Worm (Caenorhabditis elegans): ENCODE data around the gene sul-2.

DNA sequence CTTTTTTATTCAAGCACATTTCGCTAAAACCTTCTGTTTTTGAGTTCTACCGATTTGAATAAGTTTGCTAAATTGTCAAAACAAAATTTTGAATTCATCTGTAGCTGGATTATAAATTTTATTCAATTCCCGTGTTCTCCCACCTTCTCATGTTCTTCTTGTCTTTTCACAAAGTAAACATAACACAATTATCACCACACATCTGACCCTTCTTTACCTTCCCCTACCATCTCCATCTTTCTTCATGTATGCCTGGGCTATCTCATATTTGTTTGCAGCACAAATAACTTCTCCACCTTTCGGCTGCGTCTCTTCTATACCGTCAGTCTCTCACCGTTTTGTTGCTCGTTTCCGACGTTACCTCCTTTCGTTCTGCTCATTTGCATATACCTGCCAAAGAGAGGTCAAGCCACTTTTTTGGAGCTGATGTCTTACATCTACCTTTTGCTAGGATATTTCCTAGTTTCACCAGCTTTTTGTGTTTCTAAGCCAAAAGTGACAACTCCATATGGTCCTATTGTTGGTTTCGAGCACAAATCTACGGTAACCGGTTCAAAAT is 45.6 kb downstream of the sul-2 start, which contains the start of gene cest-17:
- TF ChIP-seq him-1 (tag; optimal IDR thresholded peaks at IDR 0.05) (no peak), dao-5 (tag; optimal IDR thresholded peaks at IDR 0.05) (no peak)
